Fruit fly (Drosophila melanogaster) ovary, adult (tissue): Measurements from ENCODE around the gene Lamtor4.
A peak's percentile ranks its signal among the peaks of the same experiment; 100 is the strongest.

Experiments used
- CG17801 ChIP-seq: fragments of 200-800 bp; optimal IDR thresholded peaks from 2 replicates; lab custom pipeline; 2019; ENCODE audit warnings: missing biosample characterization, mild to moderate bottlenecking, missing genetic modification characterization, moderate library complexity; ENCODE audit not compliant: partially characterized antibody

The Lamtor4 gene

dm6 chr3L:3908838-3909810 lies 12.4 kb downstream of the Lamtor4 start:
- TF ChIP-seq CG17801 (GFP tag; lab: Kevin White, UChicago) = no peak

- no peak for TF ChIP-seq CG17801 (GFP tag; lab: Kevin White, UChicago)
These were observed 13.1 kb downstream of the Lamtor4 start, which contains the start of gene mge for dm6 chr3L:3909831-3910230. mge (minus strand) TSS chr3L:3909931.

- no peak for TF ChIP-seq CG17801 (GFP tag; lab: Kevin White, UChicago)
These were observed 15.4 kb downstream of the Lamtor4 start for dm6 chr3L:3912134-3912533.

dm6 chr3L:3923631-3924274 lies 27.1 kb downstream of the Lamtor4 start:
- no peak for TF ChIP-seq CG17801 (GFP tag; lab: Kevin White, UChicago)

- TF ChIP-seq CG17801 (GFP tag; lab: Kevin White, UChicago) = no peak
These were observed 28.8 kb downstream of the Lamtor4 start for dm6 chr3L:3925487-3925886.

- no peak for TF ChIP-seq CG17801 (GFP tag; lab: Kevin White, UChicago)
These were observed 29.6 kb downstream of the Lamtor4 start for dm6 chr3L:3926191-3926765.

- no peak for TF ChIP-seq CG17801 (GFP tag; lab: Kevin White, UChicago)
These were observed 30.8 kb downstream of the Lamtor4 start for dm6 chr3L:3927462-3927861.

- peak; percentile 79 for TF ChIP-seq CG17801 (GFP tag; lab: Kevin White, UChicago)
These were observed 31.7 kb downstream of the Lamtor4 start for dm6 chr3L:3928205-3928942.

- no peak for TF ChIP-seq CG17801 (GFP tag; lab: Kevin White, UChicago)
These were observed 32.5 kb downstream of the Lamtor4 start for dm6 chr3L:3928943-3929785.

- no peak for TF ChIP-seq CG17801 (GFP tag; lab: Kevin White, UChicago)
These were observed 33.5 kb downstream of the Lamtor4 start for dm6 chr3L:3929968-3930767.

dm6 chr3L:3930930-3931329 lies 34.2 kb downstream of the Lamtor4 start:
- TF ChIP-seq CG17801 (GFP tag; lab: Kevin White, UChicago) = no peak

- no peak for TF ChIP-seq CG17801 (GFP tag; lab: Kevin White, UChicago)
These were observed 35.1 kb downstream of the Lamtor4 start for dm6 chr3L:3931778-3932177.

dm6 chr3L:3932742-3933289 lies 36.1 kb downstream of the Lamtor4 start:
- TF ChIP-seq CG17801 (GFP tag; lab: Kevin White, UChicago) = no peak
